Worm (Caenorhabditis elegans) whole organism, L4 larva: ENCODE results near the gene repo-1.

Source experiments
- F44E2.7 ChIP-seq: fragments of 200-800 bp; sonication (Bioruptor generic); IDR thresholded peaks from 2 replicates; pipeline ENCODE4 v2.1.2; 2022; ENCODE audit warnings: missing genetic modification characterization, missing compliant biosample characterization
- R02D3.7 ChIP-seq: fragments of 150-350 bp; sonication (generic microtip); optimal IDR thresholded peaks from 3 replicates; lab custom pipeline; 2014; ENCODE audit warnings: missing biosample characterization, missing genetic modification characterization
- T20F7.1 ChIP-seq: fragments of 200-800 bp; sonication (Bioruptor generic); optimal IDR thresholded peaks from 2 replicates; lab custom pipeline; 2018; ENCODE audit warnings: mild to moderate bottlenecking, missing genetic modification characterization, missing compliant biosample characterization
- T26A8.4 ChIP-seq: fragments of 200-800 bp; sonication (Bioruptor generic); IDR thresholded peaks from 2 replicates; pipeline ENCODE4 v1.3.6; 2022; ENCODE audit warnings: missing genetic modification characterization, missing compliant biosample characterization
- Y105C5A.15 ChIP-seq: fragments of 200-800 bp; sonication (Bioruptor generic); IDR thresholded peaks from 2 replicates; pipeline ENCODE4 v1.3.6; 2022; ENCODE audit warnings: missing genetic modification characterization, missing compliant biosample characterization
- Y5F2A.4 ChIP-seq: fragments of 200-800 bp; sonication (Bioruptor generic); optimal IDR thresholded peaks from 2 replicates; lab custom pipeline; 2018; ENCODE audit warnings: mild to moderate bottlenecking, missing genetic modification characterization, missing compliant biosample characterization
- aha-1 ChIP-seq: fragments of 150-350 bp; peaks from one replicate; lab custom pipeline; 2014; ENCODE audit warnings: missing biosample characterization, missing genetic modification characterization
- ceh-20 ChIP-seq: fragments of 200-800 bp; sonication (Bioruptor generic); IDR thresholded peaks from 2 replicates; pipeline ENCODE4 v1.3.6; 2022; ENCODE audit warnings: missing genetic modification reagents, missing genetic modification characterization, missing compliant biosample characterization
- ceh-28 ChIP-seq: fragments of 150-350 bp; optimal IDR thresholded peaks from 2 replicates; lab custom pipeline; 2014; ENCODE audit warnings: missing biosample characterization, missing genetic modification reagents, missing genetic modification characterization
- ceh-32 ChIP-seq: sonication (generic microtip); optimal IDR thresholded peaks from 2 replicates; lab custom pipeline; 2016; ENCODE audit warnings: mild to moderate bottlenecking, missing genetic modification characterization, missing compliant biosample characterization; ENCODE audit not compliant: poor library complexity
- ceh-62 ChIP-seq: sonication (generic microtip); optimal IDR thresholded peaks from 2 replicates; lab custom pipeline; 2017; ENCODE audit warnings: missing biosample characterization, missing genetic modification characterization
- ceh-82 ChIP-seq: sonication (generic microtip); optimal IDR thresholded peaks from 2 replicates; lab custom pipeline; 2017; ENCODE audit warnings: missing biosample characterization, missing genetic modification characterization
- cey-2 ChIP-seq: sonication (generic microtip); optimal IDR thresholded peaks from 3 replicates; lab custom pipeline; 2017; ENCODE audit warnings: missing genetic modification characterization, mild to moderate bottlenecking, missing compliant biosample characterization, antibody characterized with exemption, borderline replicate concordance; ENCODE audit not compliant: insufficient read depth
- ctbp-1 ChIP-seq: fragments of 200-800 bp; sonication (Bioruptor generic); IDR thresholded peaks from 2 replicates; pipeline ENCODE4 v1.3.6; 2022; ENCODE audit warnings: missing genetic modification reagents, missing genetic modification characterization, missing compliant biosample characterization
- daf-16 ChIP-seq, 3 experiments: sonication (generic microtip); optimal IDR thresholded peaks; 2 replicates each; lab custom pipeline; 2016 to 2017; ENCODE audit warnings: missing genetic modification characterization in 3 of 3, missing genetic modification reagents in 3 of 3, mild to moderate bottlenecking in 2 of 3, missing compliant biosample characterization in 2 of 3, missing biosample characterization in 1 of 3, moderate library complexity in 1 of 3
- daf-8 ChIP-seq: fragments of 200-800 bp; sonication (Bioruptor generic); IDR thresholded peaks from 2 replicates; pipeline ENCODE4 v1.3.6; 2022; ENCODE audit warnings: missing genetic modification characterization, missing compliant biosample characterization
- dmd-6 ChIP-seq: fragments of 200-800 bp; sonication (Bioruptor generic); IDR thresholded peaks from 2 replicates; pipeline ENCODE4 v1.3.6; 2022; ENCODE audit warnings: missing genetic modification reagents, missing genetic modification characterization, missing compliant biosample characterization
- dpl-1 ChIP-seq: fragments of 150-350 bp; optimal IDR thresholded peaks from 2 replicates; lab custom pipeline; 2014; ENCODE audit warnings: missing biosample characterization, missing genetic modification reagents, missing genetic modification characterization
- egl-27 ChIP-seq: sonication (generic microtip); optimal IDR thresholded peaks from 3 replicates; lab custom pipeline; 2017; ENCODE audit warnings: missing biosample characterization, missing genetic modification reagents, missing genetic modification characterization
- egl-43 ChIP-seq: fragments of 200-800 bp; sonication (Bioruptor generic); IDR thresholded peaks from 2 replicates; pipeline ENCODE4 v1.3.6; 2022; ENCODE audit warnings: missing genetic modification reagents, missing genetic modification characterization, missing compliant biosample characterization
- fkh-10 ChIP-seq: fragments of 150-350 bp; optimal IDR thresholded peaks from 2 replicates; lab custom pipeline; 2014; ENCODE audit warnings: missing biosample characterization, missing genetic modification reagents, missing genetic modification characterization
- fos-1 ChIP-seq: fragments of 150-350 bp; optimal IDR thresholded peaks from 2 replicates; lab custom pipeline; 2014; ENCODE audit warnings: missing biosample characterization, missing genetic modification characterization
- gei-8 ChIP-seq: fragments of 200-800 bp; sonication (Bioruptor generic); optimal IDR thresholded peaks from 2 replicates; lab custom pipeline; 2018; ENCODE audit warnings: mild to moderate bottlenecking, missing genetic modification characterization, missing compliant biosample characterization
- hif-1 ChIP-seq, 2 experiments: sonication (generic microtip); optimal IDR thresholded peaks; 2 replicates each; lab custom pipeline; 2016 to 2017; ENCODE audit warnings: missing compliant biosample characterization in 2 of 2, missing genetic modification characterization in 2 of 2, missing genetic modification reagents in 2 of 2, missing genotype in 2 of 2, mild to moderate bottlenecking in 1 of 2
- hlh-30 ChIP-seq: sonication (generic microtip); optimal IDR thresholded peaks from 2 replicates; lab custom pipeline; 2017; ENCODE audit warnings: antibody characterized with exemption, mild to moderate bottlenecking, missing genetic modification characterization, missing compliant biosample characterization; ENCODE audit not compliant: insufficient read depth
- hmg-1.1 ChIP-seq: fragments of 200-800 bp; sonication (Bioruptor generic); IDR thresholded peaks from 2 replicates; pipeline ENCODE4 v1.3.6; 2022; ENCODE audit warnings: missing genetic modification reagents, missing genetic modification characterization, missing compliant biosample characterization
- lin-13 ChIP-seq: fragments of 150-350 bp; optimal IDR thresholded peaks from 2 replicates; lab custom pipeline; 2014; ENCODE audit warnings: missing biosample characterization, missing genetic modification reagents, missing genetic modification characterization
- lin-29 ChIP-seq: fragments of 200-800 bp; sonication (Bioruptor generic); IDR thresholded peaks from 2 replicates; pipeline ENCODE4 v1.3.6; 2022; ENCODE audit warnings: missing genetic modification reagents, missing genetic modification characterization, missing compliant biosample characterization
- lin-38 ChIP-seq: fragments of 200-800 bp; sonication (Bioruptor generic); IDR thresholded peaks from 2 replicates; pipeline ENCODE4 v1.3.6; 2022; ENCODE audit warnings: missing genetic modification reagents, missing genetic modification characterization, missing compliant biosample characterization
- lin-39 ChIP-seq: fragments of 150-350 bp; optimal IDR thresholded peaks from 2 replicates; lab custom pipeline; 2014; ENCODE audit warnings: missing biosample characterization, missing genetic modification reagents, missing genetic modification characterization
- madf-5 ChIP-seq, 2 experiments: fragments of 200-800 bp; sonication (Bioruptor generic); IDR thresholded peaks; 2 replicates each; pipeline ENCODE4 v1.3.6; 2022; ENCODE audit warnings: missing compliant biosample characterization in 2 of 2, missing genetic modification characterization in 2 of 2
- mdl-1 ChIP-seq, 2 experiments: fragments of 150-350 bp in 1 of 2; sonication (generic microtip) in 1 of 2; optimal IDR thresholded peaks; 2 replicates each; lab custom pipeline; 2014 to 2017; ENCODE audit warnings: missing biosample characterization in 2 of 2, missing genetic modification characterization in 2 of 2
- mep-1 ChIP-seq: fragments of 150-350 bp; sonication (generic microtip); optimal IDR thresholded peaks from 3 replicates; lab custom pipeline; 2014; ENCODE audit warnings: missing biosample characterization, missing genetic modification characterization
- mes-2 ChIP-seq: sonication (generic microtip); optimal IDR thresholded peaks from 2 replicates; lab custom pipeline; 2016; ENCODE audit warnings: missing genotype, mild to moderate bottlenecking, missing genetic modification characterization, missing compliant biosample characterization; ENCODE audit not compliant: poor library complexity, severe bottlenecking
- mxl-3 ChIP-seq: fragments of 200-800 bp; sonication (Bioruptor generic); optimal IDR thresholded peaks from 2 replicates; lab custom pipeline; 2018; ENCODE audit warnings: mild to moderate bottlenecking, missing genetic modification characterization, missing compliant biosample characterization
- nhr-11 ChIP-seq: fragments of 150-350 bp; optimal IDR thresholded peaks from 2 replicates; lab custom pipeline; 2014; ENCODE audit warnings: missing biosample characterization, missing genetic modification characterization
- nhr-48 ChIP-seq: sonication (generic microtip); optimal IDR thresholded peaks from 2 replicates; lab custom pipeline; 2016; ENCODE audit warnings: mild to moderate bottlenecking, missing genetic modification characterization, missing compliant biosample characterization
- nhr-76 ChIP-seq: fragments of 150-350 bp; optimal IDR thresholded peaks from 2 replicates; lab custom pipeline; 2014; ENCODE audit warnings: missing biosample characterization, missing genetic modification characterization
- nhr-77 ChIP-seq: fragments of 150-350 bp; optimal IDR thresholded peaks from 2 replicates; lab custom pipeline; 2014; ENCODE audit warnings: missing biosample characterization, missing genetic modification characterization
- pha-4 ChIP-seq, 2 experiments: fragments of 150-350 bp in 1 of 2; fragments of 200-800 bp in 1 of 2; sonication (Bioruptor generic) in 1 of 2; IDR thresholded peaks in 1 of 2; optimal IDR thresholded peaks in 1 of 2; 2 replicates each; pipeline versions ENCODE4 v1.3.6 to Lab custom; 2014 to 2022; ENCODE audit warnings: missing genetic modification characterization in 2 of 2, missing genetic modification reagents in 2 of 2, missing biosample characterization in 1 of 2, missing compliant biosample characterization in 1 of 2
- php-3 ChIP-seq: fragments of 200-800 bp; sonication (Bioruptor generic); IDR thresholded peaks from 2 replicates; pipeline ENCODE4 v1.3.6; 2022; ENCODE audit warnings: missing genetic modification reagents, missing genetic modification characterization, missing compliant biosample characterization
- pqm-1 ChIP-seq: sonication (generic microtip); optimal IDR thresholded peaks from 2 replicates; lab custom pipeline; 2017; ENCODE audit warnings: missing biosample characterization, missing genetic modification characterization
- skn-1 ChIP-seq: fragments of 150-350 bp; optimal IDR thresholded peaks from 2 replicates; lab custom pipeline; 2014; ENCODE audit warnings: missing biosample characterization, missing genetic modification characterization
- snpc-1.2 ChIP-seq: fragments of 200-800 bp; sonication (Bioruptor generic); IDR thresholded peaks from 2 replicates; pipeline ENCODE4 v1.3.6; 2022; ENCODE audit warnings: missing genetic modification reagents, missing genetic modification characterization, missing compliant biosample characterization
- snpc-4 ChIP-seq: fragments of 150-350 bp; optimal IDR thresholded peaks from 2 replicates; lab custom pipeline; 2014; ENCODE audit warnings: missing biosample characterization, missing genetic modification characterization
- unc-39 ChIP-seq: sonication (generic microtip); optimal IDR thresholded peaks from 2 replicates; lab custom pipeline; 2017; ENCODE audit warnings: missing biosample characterization, missing genetic modification characterization
- vab-7 ChIP-seq: fragments of 200-800 bp; sonication (Bioruptor generic); IDR thresholded peaks from 2 replicates; pipeline ENCODE4 v1.3.6; 2022; ENCODE audit warnings: missing genetic modification reagents, missing genetic modification characterization, missing compliant biosample characterization
- zfp-2 ChIP-seq: sonication (generic microtip); optimal IDR thresholded peaks from 2 replicates; lab custom pipeline; 2016; ENCODE audit warnings: mild to moderate bottlenecking, missing genetic modification characterization, missing compliant biosample characterization
- zip-11 ChIP-seq: fragments of 200-800 bp; sonication (Bioruptor generic); IDR thresholded peaks from 2 replicates; pipeline ENCODE4 v1.3.6; 2022; ENCODE audit warnings: missing genetic modification characterization, missing compliant biosample characterization
- ztf-7 ChIP-seq: fragments of 150-350 bp; optimal IDR thresholded peaks from 2 replicates; lab custom pipeline; 2014; ENCODE audit warnings: missing biosample characterization, missing genetic modification characterization

repo-1 gene

ce11 chrIV:12086498-12086897 lies 2.2 kb downstream of the repo-1 start (continued):
- TF ChIP-seq mdl-1 (tag; optimal IDR thresholded peaks at IDR 0.05; lab: Kevin White, UChicago) (peak in 1 of 2 experiments; percentile 43), cey-2 (tag; lab: Kevin White, UChicago) (no peak), Y5F2A.4 (peak; percentile 76), daf-8 (peak; percentile 47; the same call in 1 of the 2 replicates), pqm-1 (tag; lab: Kevin White, UChicago) (peak; percentile 14), mes-2 (tag; lab: Kevin White, UChicago) (peak; percentile 89), snpc-1.2 (GFP tag; lab: Robert Waterston, UW) (peak; percentile 92), F44E2.7 (GFP tag; lab: Robert Waterston, UW) (peak; percentile 94), hlh-30 (tag; lab: Kevin White, UChicago) (peak; percentile 88), gei-8 (GFP tag; lab: Kevin White, UChicago) (peak; percentile 88), snpc-4 (tag; lab: Kevin White, UChicago) (no peak), lin-13 (peak; percentile 77), dpl-1 (peak; percentile 48), hmg-1.1 (GFP tag; lab: Robert Waterston, UW) (peak; percentile 87), zip-11 (GFP tag; lab: Robert Waterston, UW) (peak; percentile 67; the same call in 1 of the 2 replicates), mxl-3 (GFP tag; lab: Kevin White, UChicago) (peak; percentile 84), ztf-7 (peak; percentile 88), daf-16 (GFP tag; optimal IDR thresholded peaks at IDR 0.05; lab: Kevin White, UChicago) (peak; percentile 66 to 85), daf-16 (tag; optimal IDR thresholded peaks at IDR 0.05; lab: Kevin White, UChicago) (peak; percentile 64), nhr-11 (tag; lab: Kevin White, UChicago) (no peak), Y105C5A.15 (peak; percentile 94), ceh-82 (tag; lab: Kevin White, UChicago) (no peak), fkh-10 (GFP tag; lab: Kevin White, UChicago) (no peak), zfp-2 (tag; lab: Kevin White, UChicago) (peak; percentile 60), lin-29 (GFP tag; lab: Robert Waterston, UW) (peak; percentile 82), ceh-28 (tag; lab: Kevin White, UChicago) (no peak), mep-1 (peak; percentile 89), lin-38 (GFP tag; lab: Robert Waterston, UW) (peak; percentile 88), egl-27 (no peak), madf-5 (GFP tag; IDR thresholded peaks at IDR 0.05; lab: Robert Waterston, UW) (peak; percentile 47 to 91; a peak in 2 of 4 replicates), T20F7.1 (no peak), dmd-6 (GFP tag; lab: Robert Waterston, UW) (peak; percentile 66), egl-43 (GFP tag; lab: Robert Waterston, UW) (peak; percentile 98), ceh-20 (peak; percentile 86), hif-1 (tag; optimal IDR thresholded peaks at IDR 0.05; lab: Kevin White, UChicago) (peak in 1 of 2 experiments; percentile 47), ctbp-1 (GFP tag; lab: Robert Waterston, UW) (peak; percentile 92), nhr-48 (tag; lab: Kevin White, UChicago) (peak; percentile 69), ceh-62 (tag; lab: Kevin White, UChicago) (no peak), vab-7 (GFP tag; lab: Robert Waterston, UW) (peak; percentile 95), R02D3.7 (no peak), fos-1 (tag; lab: Kevin White, UChicago) (no peak), unc-39 (tag; lab: Kevin White, UChicago) (no peak), php-3 (GFP tag; lab: Robert Waterston, UW) (peak; percentile 75), nhr-77 (tag; lab: Kevin White, UChicago) (peak; percentile 43), skn-1 (no peak), pha-4 (GFP tag; IDR thresholded peaks at IDR 0.05; lab: Robert Waterston, UW) (peak; percentile 91), pha-4 (tag; optimal IDR thresholded peaks at IDR 0.05; lab: Kevin White, UChicago) (no peak), nhr-76 (tag; lab: Kevin White, UChicago) (no peak), lin-39 (tag; lab: Kevin White, UChicago) (no peak), ceh-32 (tag; lab: Kevin White, UChicago) (no peak), T26A8.4 (GFP tag; lab: Robert Waterston, UW) (peak; percentile 84), aha-1 (tag; lab: Kevin White, UChicago) (peak; percentile 99)
